5 worm cellular contexts compared by ENCODE assay signal in genomic region chrV:11799252-11799822, ce11.
A peak's percentile ranks its signal among the peaks of the same experiment; 100 is the strongest.
TF ChIP-seq lines count a peak whose summit lies in the region.

No protein-coding gene starts in this region.

TF ChIP-seq in whole organism, L1 larva, 84 proteins besides CTCF, POLR2A, EP300 and RAD21 (continued from another document):
- TF ChIP-seq aha-1 (tag; optimal IDR thresholded peaks at IDR 0.05; lab: Kevin White, UChicago) (no peak), lsy-2 (tag; optimal IDR thresholded peaks at IDR 0.05; lab: Kevin White, UChicago) (peak; percentile 21 to 53), lin-13 (GFP tag; optimal IDR thresholded peaks at IDR 0.05; lab: Kevin White, UChicago) (peak; percentile 41), mdl-1 (tag; optimal IDR thresholded peaks at IDR 0.05; lab: Kevin White, UChicago) (peak in 1 of 2 experiments; percentile 96), tbx-2 (tag; optimal IDR thresholded peaks at IDR 0.05; lab: Kevin White, UChicago) (peak; percentile 78), sptf-1 (tag; optimal IDR thresholded peaks at IDR 0.05; lab: Kevin White, UChicago) (no peak), ztf-4 (tag; optimal IDR thresholded peaks at IDR 0.05; lab: Kevin White, UChicago) (no peak), irx-1 (tag; optimal IDR thresholded peaks at IDR 0.05; lab: Kevin White, UChicago) (peak; percentile 38), lir-3 (tag; optimal IDR thresholded peaks at IDR 0.05; lab: Kevin White, UChicago; ENCODE audit: poor library complexity) (peak; percentile 41), C16A3.4 (tag; optimal IDR thresholded peaks at IDR 0.05; lab: Kevin White, UChicago) (peak; percentile 46), egl-27 (tag; optimal IDR thresholded peaks at IDR 0.05; lab: Kevin White, UChicago) (peak in 1 of 2 experiments; percentile 36), nhr-237 (tag; optimal IDR thresholded peaks at IDR 0.05; lab: Kevin White, UChicago) (no peak), unc-130 (tag; optimal IDR thresholded peaks at IDR 0.05; lab: Kevin White, UChicago) (peak; percentile 49), blmp-1 (tag; optimal IDR thresholded peaks at IDR 0.05; lab: Kevin White, UChicago) (peak; percentile 80), nhr-19 (GFP tag; conservative IDR thresholded peaks at IDR 0.05; lab: Robert Waterston, UW) (peak; percentile 82), pax-3 (tag; optimal IDR thresholded peaks at IDR 0.05; lab: Kevin White, UChicago) (no peak), swsn-7 (tag; optimal IDR thresholded peaks at IDR 0.05; lab: Kevin White, UChicago) (peak; percentile 23), nhr-90 (tag; optimal IDR thresholded peaks at IDR 0.05; lab: Kevin White, UChicago; ENCODE audit: poor library complexity) (peak; percentile 88), nhr-47 (tag; optimal IDR thresholded peaks at IDR 0.05; lab: Kevin White, UChicago) (peak; percentile 76), grh-1 (GFP tag; IDR thresholded peaks at IDR 0.05; lab: Robert Waterston, UW) (peak; percentile 76), ceh-82 (tag; optimal IDR thresholded peaks at IDR 0.05; lab: Kevin White, UChicago) (no peak), lin-35 (GFP tag; optimal IDR thresholded peaks at IDR 0.05; lab: Kevin White, UChicago) (peak in 1 of 2 experiments; percentile 71), nhr-20 (tag; optimal IDR thresholded peaks at IDR 0.05; lab: Kevin White, UChicago) (peak; percentile 94), egl-13 (tag; optimal IDR thresholded peaks at IDR 0.05; lab: Kevin White, UChicago) (no peak), ets-5 (GFP tag; IDR thresholded peaks at IDR 0.05; lab: Robert Waterston, UW) (no peak), ceh-90 (tag; optimal IDR thresholded peaks at IDR 0.05; lab: Kevin White, UChicago) (no peak)
TF ChIP-seq in whole organism, L1 larva: peak in this region for 26.

TF ChIP-seq in whole organism, L2 larva, 48 proteins besides CTCF, POLR2A, EP300 and RAD21 (continued from another document and continues in another):
- TF ChIP-seq unc-62 (GFP tag; optimal IDR thresholded peaks at IDR 0.05; lab: Kevin White, UChicago) (no peak), aly-2 (tag; optimal IDR thresholded peaks at IDR 0.05; lab: Kevin White, UChicago) (no peak), nhr-21 (tag; optimal IDR thresholded peaks at IDR 0.05; lab: Kevin White, UChicago) (peak; percentile 98), lsy-2 (tag; optimal IDR thresholded peaks at IDR 0.05; lab: Kevin White, UChicago) (peak in 1 of 2 experiments; percentile 51), gmeb-1 (tag; optimal IDR thresholded peaks at IDR 0.05; lab: Kevin White, UChicago) (peak; percentile 36), zag-1 (tag; optimal IDR thresholded peaks at IDR 0.05; lab: Kevin White, UChicago) (no peak), nhr-25 (tag; optimal IDR thresholded peaks at IDR 0.05; lab: Kevin White, UChicago) (peak; percentile 96), dmd-4 (tag; optimal IDR thresholded peaks at IDR 0.05; lab: Kevin White, UChicago) (no peak), nhr-237 (tag; optimal IDR thresholded peaks at IDR 0.05; lab: Kevin White, UChicago) (no peak), lin-13 (GFP tag; optimal IDR thresholded peaks at IDR 0.05; lab: Kevin White, UChicago) (no peak), Y55F3AM.14 (GFP tag; optimal IDR thresholded peaks at IDR 0.05; lab: Kevin White, UChicago) (peak; percentile 82), ztf-1 (GFP tag; conservative IDR thresholded peaks at IDR 0.05; lab: Robert Waterston, UW) (no peak), unc-39 (tag; optimal IDR thresholded peaks at IDR 0.05; lab: Kevin White, UChicago) (no peak), peb-1 (tag; optimal IDR thresholded peaks at IDR 0.05; lab: Kevin White, UChicago) (no peak), elt-1 (tag; optimal IDR thresholded peaks at IDR 0.05; lab: Kevin White, UChicago) (no peak), alr-1 (tag; optimal IDR thresholded peaks at IDR 0.05; lab: Kevin White, UChicago) (no peak), nhr-11 (tag; optimal IDR thresholded peaks at IDR 0.05; lab: Kevin White, UChicago) (no peak), mdl-1 (tag; optimal IDR thresholded peaks at IDR 0.05; lab: Kevin White, UChicago) (peak; percentile 92 to 93), fos-1 (tag; optimal IDR thresholded peaks at IDR 0.05; lab: Kevin White, UChicago) (no peak), C34F6.9 (tag; optimal IDR thresholded peaks at IDR 0.05; lab: Kevin White, UChicago) (no peak), nhr-23 (tag; optimal IDR thresholded peaks at IDR 0.05; lab: Kevin White, UChicago) (no peak), sma-3 (GFP tag; optimal IDR thresholded peaks at IDR 0.05; lab: Kevin White, UChicago) (peak; percentile 97), mab-5 (tag; optimal IDR thresholded peaks at IDR 0.05; lab: Kevin White, UChicago) (no peak), ztf-11 (tag; optimal IDR thresholded peaks at IDR 0.05; lab: Kevin White, UChicago) (no peak), lin-11 (tag; optimal IDR thresholded peaks at IDR 0.05; lab: Kevin White, UChicago) (no peak), elt-3 (tag; optimal IDR thresholded peaks at IDR 0.05; lab: Kevin White, UChicago) (no peak), snpc-4 (tag; optimal IDR thresholded peaks at IDR 0.05; lab: Kevin White, UChicago) (no peak), sma-9 (GFP tag; optimal IDR thresholded peaks at IDR 0.05; lab: Kevin White, UChicago) (peak; percentile 99), sma-9 (tag; optimal IDR thresholded peaks at IDR 0.05; lab: Kevin White, UChicago) (peak; percentile 42)

TF ChIP-seq in whole organism, L3 larva, 47 proteins besides CTCF, POLR2A, EP300 and RAD21 (continued from another document):
- peak; percentile 53 for TF ChIP-seq lsy-12 (tag; optimal IDR thresholded peaks at IDR 0.05; lab: Kevin White, UChicago)
- peak; percentile 43 for TF ChIP-seq egl-27 (tag; optimal IDR thresholded peaks at IDR 0.05; lab: Kevin White, UChicago)
- no peak for TF ChIP-seq pqm-1 (tag; optimal IDR thresholded peaks at IDR 0.05; lab: Kevin White, UChicago)
- TF ChIP-seq hmg-11 (tag; optimal IDR thresholded peaks at IDR 0.05; lab: Kevin White, UChicago): no peak
- TF ChIP-seq nhr-76 (tag; optimal IDR thresholded peaks at IDR 0.05; lab: Kevin White, UChicago): peak; percentile 35
- TF ChIP-seq mdl-1 (tag; optimal IDR thresholded peaks at IDR 0.05; lab: Kevin White, UChicago): peak; percentile 88
- TF ChIP-seq nhr-237 (tag; optimal IDR thresholded peaks at IDR 0.05; lab: Kevin White, UChicago): no peak
- peak; percentile 78 for TF ChIP-seq tbx-2 (tag; optimal IDR thresholded peaks at IDR 0.05; lab: Kevin White, UChicago)
- TF ChIP-seq R02D3.7 (tag; optimal IDR thresholded peaks at IDR 0.05; lab: Kevin White, UChicago): peak; percentile 0
- TF ChIP-seq elt-3 (tag; optimal IDR thresholded peaks at IDR 0.05; lab: Kevin White, UChicago): peak in 1 of 3 experiments; percentile 49
- no peak for TF ChIP-seq lin-39 (tag; optimal IDR thresholded peaks at IDR 0.05; lab: Kevin White, UChicago)
- TF ChIP-seq nhr-23 (tag; optimal IDR thresholded peaks at IDR 0.05; lab: Kevin White, UChicago): peak; percentile 98

TF ChIP-seq in whole organism, L4 larva, 104 proteins besides CTCF, POLR2A, EP300 and RAD21 (continued from another document and continues in another):
- TF ChIP-seq mdl-1 (tag; optimal IDR thresholded peaks at IDR 0.05; lab: Kevin White, UChicago) (peak; percentile 88 to 92), egl-43 (GFP tag; IDR thresholded peaks at IDR 0.05; lab: Robert Waterston, UW) (no peak), lin-38 (GFP tag; IDR thresholded peaks at IDR 0.05; lab: Robert Waterston, UW) (peak; percentile 37; the same call in 1 of the 2 replicates), zip-2 (tag; optimal IDR thresholded peaks at IDR 0.05; lab: Kevin White, UChicago) (no peak), lsy-2 (tag; optimal IDR thresholded peaks at IDR 0.05; lab: Kevin White, UChicago) (peak in 1 of 2 experiments; percentile 67), ztf-7 (tag; optimal IDR thresholded peaks at IDR 0.05; lab: Kevin White, UChicago) (no peak), hlh-30 (tag; optimal IDR thresholded peaks at IDR 0.05; lab: Kevin White, UChicago; ENCODE audit: insufficient read depth) (peak; percentile 82), hif-1 (tag; optimal IDR thresholded peaks at IDR 0.05; lab: Kevin White, UChicago) (no peak), hmg-1.1 (GFP tag; IDR thresholded peaks at IDR 0.05; lab: Robert Waterston, UW) (0 out of 2 replicates have a peak, but pooled peaks have one; percentile 34), php-3 (GFP tag; IDR thresholded peaks at IDR 0.05; lab: Robert Waterston, UW) (no peak), nhr-11 (tag; optimal IDR thresholded peaks at IDR 0.05; lab: Kevin White, UChicago) (peak; percentile 27), mep-1 (tag; optimal IDR thresholded peaks at IDR 0.05; lab: Kevin White, UChicago) (peak; percentile 49), zag-1 (tag; optimal IDR thresholded peaks at IDR 0.05; lab: Kevin White, UChicago) (no peak), nhr-28 (tag; optimal IDR thresholded peaks at IDR 0.05; lab: Kevin White, UChicago) (peak; percentile 32), nhr-10 (tag; optimal IDR thresholded peaks at IDR 0.05; lab: Kevin White, UChicago) (peak; percentile 28), madf-9 (GFP tag; conservative IDR thresholded peaks at IDR 0.05; lab: Robert Waterston, UW) (no peak), arid-1 (GFP tag; conservative IDR thresholded peaks at IDR 0.05; lab: Robert Waterston, UW) (no peak), nhr-41 (GFP tag; IDR thresholded peaks at IDR 0.05; lab: Robert Waterston, UW) (peak; percentile 44; the same call in 1 of the 2 replicates), dmd-6 (GFP tag; IDR thresholded peaks at IDR 0.05; lab: Robert Waterston, UW) (peak; percentile 82), nhr-48 (tag; optimal IDR thresholded peaks at IDR 0.05; lab: Kevin White, UChicago) (peak; percentile 99), ceh-32 (tag; optimal IDR thresholded peaks at IDR 0.05; lab: Kevin White, UChicago; ENCODE audit: poor library complexity) (no peak), F37D6.2 (tag; optimal IDR thresholded peaks at IDR 0.05; lab: Kevin White, UChicago) (no peak), ctbp-1 (GFP tag; IDR thresholded peaks at IDR 0.05; lab: Robert Waterston, UW) (peak; percentile 74), mxl-3 (GFP tag; optimal IDR thresholded peaks at IDR 0.05; lab: Kevin White, UChicago) (peak; percentile 99), dpl-1 (GFP tag; optimal IDR thresholded peaks at IDR 0.05; lab: Kevin White, UChicago) (peak; percentile 13), mxl-2 (GFP tag; conservative IDR thresholded peaks at IDR 0.05; lab: Robert Waterston, UW) (peak; percentile 94), duxl-1 (tag; optimal IDR thresholded peaks at IDR 0.05; lab: Kevin White, UChicago; ENCODE audit: poor library complexity) (peak; percentile 28), ceh-44 (GFP tag; IDR thresholded peaks at IDR 0.05; lab: Robert Waterston, UW) (no peak), cey-2 (tag; optimal IDR thresholded peaks at IDR 0.05; lab: Kevin White, UChicago; ENCODE audit: borderline replicate concordance, insufficient read depth) (peak; percentile 96), rbr-2 (tag; optimal IDR thresholded peaks at IDR 0.05; lab: Kevin White, UChicago) (peak; percentile 30), F44E2.7 (GFP tag; IDR thresholded peaks at IDR 0.05; lab: Robert Waterston, UW) (no peak), sdz-12 (GFP tag; optimal IDR thresholded peaks at IDR 0.05; lab: Kevin White, UChicago) (peak; percentile 31), unc-62 (GFP tag; optimal IDR thresholded peaks at IDR 0.05 in 1 of 2; lab: Kevin White, UChicago) (peak in 1 of 2 experiments; percentile 93), unc-62 (tag; optimal IDR thresholded peaks at IDR 0.05; lab: Kevin White, UChicago) (no peak), F10B5.3 (tag; optimal IDR thresholded peaks at IDR 0.05; lab: Kevin White, UChicago) (no peak), T26A8.4 (GFP tag; IDR thresholded peaks at IDR 0.05; lab: Robert Waterston, UW) (peak; percentile 59)

TF ChIP-seq in whole organism, young adult, 124 proteins besides CTCF, POLR2A, EP300 and RAD21 (continued from another document and continues in another):
- TF ChIP-seq ccch-3 (GFP tag; optimal IDR thresholded peaks at IDR 0.05; lab: Kevin White, UChicago) (no peak), nhr-27 (tag; optimal IDR thresholded peaks at IDR 0.05; lab: Kevin White, UChicago) (no peak), rcor-1 (GFP tag; IDR thresholded peaks at IDR 0.05; lab: Robert Waterston, UW) (no peak), Y95B8A.8 (GFP tag; IDR thresholded peaks at IDR 0.05; lab: Robert Waterston, UW) (no peak), dpl-1 (GFP tag; optimal IDR thresholded peaks at IDR 0.05; lab: Kevin White, UChicago) (no peak), hlh-26 (GFP tag; conservative IDR thresholded peaks at IDR 0.05; lab: Robert Waterston, UW) (no peak), ztf-18 (tag; optimal IDR thresholded peaks at IDR 0.05; lab: Kevin White, UChicago) (no peak), madf-3 (GFP tag; IDR thresholded peaks at IDR 0.05; lab: Robert Waterston, UW) (0 out of 2 replicates have a peak, but pooled peaks have one; percentile 19), snpc-4 (GFP tag; optimal IDR thresholded peaks at IDR 0.05; lab: Kevin White, UChicago) (no peak), snpc-4 (tag; optimal IDR thresholded peaks at IDR 0.05; lab: Kevin White, UChicago) (no peak), T26A5.8 (tag; optimal IDR thresholded peaks at IDR 0.05; lab: Kevin White, UChicago) (no peak), F55B11.4 (tag; optimal IDR thresholded peaks at IDR 0.05; lab: Kevin White, UChicago; ENCODE audit: borderline replicate concordance, insufficient read depth) (no peak), rec-8 (tag; optimal IDR thresholded peaks at IDR 0.05; lab: Kevin White, UChicago) (no peak), C06A6.2 (GFP tag; conservative IDR thresholded peaks at IDR 0.05; lab: Robert Waterston, UW) (peak; percentile 51; the same call in 1 of the 2 replicates), pha-4 (tag; optimal IDR thresholded peaks at IDR 0.05; lab: Kevin White, UChicago) (no peak), cebp-2 (GFP tag; IDR thresholded peaks at IDR 0.05; lab: Robert Waterston, UW) (no peak), lin-40 (tag; optimal IDR thresholded peaks at IDR 0.05; lab: Kevin White, UChicago) (peak; percentile 80), madf-6 (GFP tag; IDR thresholded peaks at IDR 0.05; lab: Robert Waterston, UW) (no peak), nfya-1 (tag; optimal IDR thresholded peaks at IDR 0.05; lab: Kevin White, UChicago; ENCODE audit: borderline replicate concordance, insufficient read depth) (no peak), aptf-3 (GFP tag; IDR thresholded peaks at IDR 0.05; lab: Robert Waterston, UW) (no peak), ceh-91 (GFP tag; IDR thresholded peaks at IDR 0.05; lab: Robert Waterston, UW) (no peak), hlh-12 (tag; optimal IDR thresholded peaks at IDR 0.05; lab: Kevin White, UChicago) (no peak), snpc-1.3 (tag; optimal IDR thresholded peaks at IDR 0.05; lab: Kevin White, UChicago; ENCODE audit: insufficient read depth) (no peak), mcd-1 (GFP tag; IDR thresholded peaks at IDR 0.05; lab: Robert Waterston, UW) (no peak), egrh-3 (GFP tag; IDR thresholded peaks at IDR 0.05; lab: Robert Waterston, UW) (no peak), snpc-3.4 (tag; optimal IDR thresholded peaks at IDR 0.05; lab: Kevin White, UChicago) (no peak), egl-18 (GFP tag; IDR thresholded peaks at IDR 0.05; lab: Robert Waterston, UW) (no peak), ets-4 (GFP tag; optimal IDR thresholded peaks at IDR 0.05; lab: Kevin White, UChicago) (no peak), attf-3 (GFP tag; conservative IDR thresholded peaks at IDR 0.05; lab: Robert Waterston, UW) (no peak), ztf-26 (tag; optimal IDR thresholded peaks at IDR 0.05; lab: Kevin White, UChicago) (peak; percentile 91), B0019.2 (GFP tag; conservative IDR thresholded peaks at IDR 0.05; lab: Robert Waterston, UW) (no peak), Y56A3A.18 (GFP tag; IDR thresholded peaks at IDR 0.05; lab: Robert Waterston, UW) (no peak), attf-6 (GFP tag; IDR thresholded peaks at IDR 0.05; lab: Robert Waterston, UW) (no peak), mel-28 (tag; optimal IDR thresholded peaks at IDR 0.05; lab: Kevin White, UChicago; ENCODE audit: borderline replicate concordance) (no peak), zfh-2 (GFP tag; conservative IDR thresholded peaks at IDR 0.05; lab: Robert Waterston, UW) (no peak), efl-1 (GFP tag; optimal IDR thresholded peaks at IDR 0.05; lab: Kevin White, UChicago) (no peak), tlf-1 (GFP tag; optimal IDR thresholded peaks at IDR 0.05; lab: Kevin White, UChicago) (no peak), lin-54 (GFP tag; optimal IDR thresholded peaks at IDR 0.05; lab: Kevin White, UChicago) (no peak), dpff-1 (tag; optimal IDR thresholded peaks at IDR 0.05; lab: Kevin White, UChicago) (no peak), hrde-1 (tag; optimal IDR thresholded peaks at IDR 0.05; lab: Kevin White, UChicago; ENCODE audit: borderline replicate concordance) (no peak), cebp-1 (GFP tag; IDR thresholded peaks at IDR 0.05; lab: Robert Waterston, UW) (no peak), cebp-1 (tag; optimal IDR thresholded peaks at IDR 0.05; lab: Kevin White, UChicago) (peak; percentile 3), let-607 (tag; optimal IDR thresholded peaks at IDR 0.05; lab: Kevin White, UChicago) (no peak)
